Worm (Caenorhabditis elegans): Measurements from ENCODE around the gene pssy-1.
A peak's percentile ranks its signal among the peaks of the same experiment; 100 is the strongest.

Gene pssy-1

DNA sequence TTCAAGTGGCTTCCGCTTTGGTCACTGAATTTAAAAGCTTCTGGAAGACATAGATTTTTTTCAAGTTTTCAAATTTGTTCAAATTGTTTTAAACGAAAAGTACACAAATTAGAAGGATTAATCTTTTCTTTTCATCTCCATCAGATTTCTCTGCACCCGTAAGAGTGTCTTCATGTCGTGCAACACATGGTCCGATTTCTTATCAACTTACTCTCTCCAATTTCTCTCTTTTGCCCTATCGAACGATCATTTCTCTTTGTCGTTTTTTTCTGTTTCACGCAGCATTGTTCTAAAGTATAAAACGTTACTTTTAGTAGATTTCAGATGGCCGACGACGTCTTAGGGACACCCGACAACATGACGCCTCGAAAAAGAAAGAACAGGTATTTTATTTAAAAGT lies at the start of gene pssy-1:
Gene pssy-1, plus strand, starts transcription at position 318 of the 400 bp plus-strand sequence.
- TF ChIP-seq ztf-29 (GFP tag; IDR thresholded peaks at IDR 0.05) (no peak), ztf-23 (GFP tag; IDR thresholded peaks at IDR 0.05) (no peak), med-1 (GFP tag; optimal IDR thresholded peaks at IDR 0.05; ENCODE audit: insufficient read depth) (no peak), tab-1 (GFP tag; IDR thresholded peaks at IDR 0.05) (no peak), klf-2 (GFP tag; conservative IDR thresholded peaks at IDR 0.05) (no peak), ref-1 (GFP tag; conservative IDR thresholded peaks at IDR 0.05) (no peak), flt-1 (GFP tag; IDR thresholded peaks at IDR 0.05) (no peak), T22C8.4 (GFP tag; IDR thresholded peaks at IDR 0.05) (no peak), cog-1 (tag; optimal IDR thresholded peaks at IDR 0.05) (no peak)

DNA sequence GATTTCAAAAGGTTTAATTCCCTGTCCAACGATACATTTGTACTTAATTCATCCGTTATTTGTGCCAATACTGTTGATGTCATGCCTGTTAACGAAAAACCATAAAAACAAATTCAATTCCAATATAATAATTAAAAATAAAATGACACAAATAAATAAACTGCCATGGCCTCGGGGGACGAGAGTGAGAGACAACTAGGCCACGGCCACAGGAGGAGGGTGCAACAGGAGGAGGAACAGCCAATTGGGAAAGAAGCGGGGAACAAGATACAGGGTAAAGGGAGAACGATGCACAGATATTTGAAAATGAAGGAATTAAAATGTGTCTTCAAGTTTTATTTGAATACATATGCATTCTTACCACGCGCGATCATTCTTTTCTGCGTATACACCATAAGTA lies 48.0 kb upstream of the pssy-1 start, which contains the start of gene F21G4.6:
Gene F21G4.6, minus strand, starts transcription at position 87 of the 400 bp plus-strand sequence.
- no peak for TF ChIP-seq cog-1 (tag; optimal IDR thresholded peaks at IDR 0.05)
- TF ChIP-seq ztf-29 (GFP tag; IDR thresholded peaks at IDR 0.05), result no peak
- TF ChIP-seq flt-1 (GFP tag; IDR thresholded peaks at IDR 0.05), result no peak
- no peak for TF ChIP-seq T22C8.4 (GFP tag; IDR thresholded peaks at IDR 0.05)
- TF ChIP-seq tab-1 (GFP tag; IDR thresholded peaks at IDR 0.05), result no peak
- no peak for TF ChIP-seq ref-1 (GFP tag; conservative IDR thresholded peaks at IDR 0.05)
- no peak for TF ChIP-seq ztf-23 (GFP tag; IDR thresholded peaks at IDR 0.05)
- TF ChIP-seq klf-2 (GFP tag; conservative IDR thresholded peaks at IDR 0.05), result no peak
- no peak for TF ChIP-seq med-1 (GFP tag; optimal IDR thresholded peaks at IDR 0.05; ENCODE audit: insufficient read depth)

DNA sequence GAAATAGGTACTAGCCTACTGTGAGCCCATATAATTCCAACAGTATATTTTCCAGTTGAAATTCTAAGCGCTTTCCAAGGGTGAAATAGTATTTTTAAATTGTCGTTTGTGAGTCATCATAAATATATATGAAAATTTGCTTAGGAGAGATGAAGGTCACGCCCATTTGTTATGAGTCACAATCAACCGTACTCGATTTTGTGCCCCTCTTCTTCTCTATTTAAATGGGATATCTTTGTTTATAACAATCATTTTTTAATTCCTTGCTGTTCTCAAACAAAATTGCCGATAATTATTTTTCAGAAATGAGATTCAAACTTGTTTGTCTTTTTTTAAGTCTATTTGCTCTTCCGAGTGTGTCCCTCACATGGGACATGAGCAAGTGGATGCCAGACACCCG lies 46.4 kb upstream of the pssy-1 start, which contains the start of gene folr-1:
Gene folr-1, plus strand, starts transcription at position 301 of the 400 bp plus-strand sequence.
- TF ChIP-seq T22C8.4 (GFP tag; IDR thresholded peaks at IDR 0.05) (no peak), ztf-23 (GFP tag; IDR thresholded peaks at IDR 0.05) (no peak), ztf-29 (GFP tag; IDR thresholded peaks at IDR 0.05) (no peak), med-1 (GFP tag; optimal IDR thresholded peaks at IDR 0.05; ENCODE audit: insufficient read depth) (no peak), klf-2 (GFP tag; conservative IDR thresholded peaks at IDR 0.05) (no peak), cog-1 (tag; optimal IDR thresholded peaks at IDR 0.05) (no peak)

DNA sequence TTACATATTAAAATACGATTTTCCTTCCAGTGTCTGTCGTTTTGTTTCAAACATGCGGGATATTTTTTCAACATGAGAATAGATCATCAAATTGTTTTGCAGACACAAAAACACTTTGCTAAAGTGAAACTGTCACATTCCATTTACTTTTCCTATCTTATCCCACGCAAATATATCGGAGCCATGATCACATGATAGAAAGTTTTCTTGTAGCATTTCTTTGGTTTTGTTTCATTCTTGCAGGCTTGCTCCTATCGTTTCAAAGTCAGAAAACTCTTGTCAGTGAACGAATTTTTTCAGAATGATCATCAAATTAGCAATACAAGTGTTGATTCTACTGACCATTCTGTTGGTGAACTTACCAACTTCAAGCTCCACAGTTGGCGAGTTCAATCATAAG lies 44.1 kb upstream of the pssy-1 start, which contains the start of gene C17G1.2:
Gene C17G1.2, plus strand, starts transcription at position 301 of the 400 bp plus-strand sequence.
- TF ChIP-seq ref-1 (GFP tag; conservative IDR thresholded peaks at IDR 0.05) (no peak), ztf-23 (GFP tag; IDR thresholded peaks at IDR 0.05) (no peak), klf-2 (GFP tag; conservative IDR thresholded peaks at IDR 0.05) (no peak), T22C8.4 (GFP tag; IDR thresholded peaks at IDR 0.05) (no peak), tab-1 (GFP tag; IDR thresholded peaks at IDR 0.05) (no peak), cog-1 (tag; optimal IDR thresholded peaks at IDR 0.05) (no peak), med-1 (GFP tag; optimal IDR thresholded peaks at IDR 0.05; ENCODE audit: insufficient read depth) (no peak), flt-1 (GFP tag; IDR thresholded peaks at IDR 0.05) (no peak)

DNA sequence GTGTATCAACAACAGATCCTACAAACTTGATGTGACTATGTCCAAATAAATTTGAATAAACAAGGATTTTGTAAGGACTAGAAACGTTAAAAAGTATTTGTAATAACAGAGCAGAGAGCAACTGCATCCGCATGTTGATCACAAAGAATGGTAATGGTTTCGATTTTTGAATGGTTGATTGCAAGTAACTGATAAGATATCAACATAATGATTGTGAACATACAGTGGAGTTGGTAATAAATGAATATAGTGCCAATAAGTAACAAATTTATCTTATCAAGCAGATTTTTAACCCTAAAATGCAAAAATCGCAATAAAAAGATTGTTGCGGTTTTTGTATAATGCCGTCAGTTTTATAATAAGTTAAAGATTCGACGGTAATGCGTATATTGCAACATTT lies 40.4 kb upstream of the pssy-1 start, which contains the start of gene ugt-23:
Gene ugt-23, minus strand, starts transcription at position 212 of the 400 bp plus-strand sequence.
- TF ChIP-seq med-1 (GFP tag; optimal IDR thresholded peaks at IDR 0.05; ENCODE audit: insufficient read depth) (no peak), ztf-29 (GFP tag; IDR thresholded peaks at IDR 0.05) (no peak), flt-1 (GFP tag; IDR thresholded peaks at IDR 0.05) (no peak), T22C8.4 (GFP tag; IDR thresholded peaks at IDR 0.05) (no peak), tab-1 (GFP tag; IDR thresholded peaks at IDR 0.05) (no peak)

DNA sequence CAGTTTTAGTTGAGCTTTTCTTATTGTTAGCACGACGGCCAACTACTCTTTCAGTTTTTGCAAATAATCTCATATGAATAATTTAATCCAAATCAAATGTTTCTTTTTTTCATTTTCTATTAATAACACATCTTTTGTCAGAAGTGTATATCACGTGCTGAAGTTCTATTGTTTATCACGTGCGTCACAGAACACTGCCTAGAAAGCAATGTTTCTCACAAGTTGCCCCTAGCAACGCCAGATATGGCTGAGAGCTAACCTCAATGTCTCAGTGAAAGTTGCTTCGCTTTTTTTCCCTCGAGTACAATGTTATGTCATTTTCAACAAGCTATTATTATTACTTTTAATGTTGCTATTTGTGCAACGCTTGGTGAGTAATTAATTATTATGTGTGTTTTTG lies 37.4 kb upstream of the pssy-1 start:
- TF ChIP-seq tab-1 (GFP tag; IDR thresholded peaks at IDR 0.05), result no peak
- no peak for TF ChIP-seq ref-1 (GFP tag; conservative IDR thresholded peaks at IDR 0.05)
- TF ChIP-seq ztf-29 (GFP tag; IDR thresholded peaks at IDR 0.05), result no peak
- TF ChIP-seq ztf-23 (GFP tag; IDR thresholded peaks at IDR 0.05), result no peak
- no peak for TF ChIP-seq med-1 (GFP tag; optimal IDR thresholded peaks at IDR 0.05; ENCODE audit: insufficient read depth)
- no peak for TF ChIP-seq T22C8.4 (GFP tag; IDR thresholded peaks at IDR 0.05)
- no peak for TF ChIP-seq cog-1 (tag; optimal IDR thresholded peaks at IDR 0.05)
- TF ChIP-seq flt-1 (GFP tag; IDR thresholded peaks at IDR 0.05), result no peak
- TF ChIP-seq klf-2 (GFP tag; conservative IDR thresholded peaks at IDR 0.05), result no peak

DNA sequence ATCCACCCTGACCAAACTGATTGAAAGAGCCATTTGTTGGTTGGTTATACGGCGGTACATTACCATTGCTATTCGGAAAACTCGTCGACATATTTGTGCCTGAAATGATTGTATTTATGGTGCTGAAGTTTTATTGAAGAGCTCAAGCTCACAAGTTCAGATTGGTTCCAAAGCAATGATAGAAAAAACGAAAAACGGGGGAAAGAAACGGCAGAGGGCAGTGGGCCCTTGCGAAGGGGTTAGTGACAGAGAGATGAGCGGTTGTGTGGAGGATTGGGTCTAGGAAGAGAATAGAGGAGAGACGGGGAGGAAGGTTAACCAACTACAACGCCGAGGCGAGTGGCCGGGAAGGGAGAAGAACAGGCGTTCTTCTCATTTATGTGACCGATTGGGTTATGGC lies 34.0 kb upstream of the pssy-1 start, which contains the start of gene nra-3:
Gene nra-3, minus strand, starts transcription at position 101 of the 400 bp plus-strand sequence.
- TF ChIP-seq ztf-23 (GFP tag; IDR thresholded peaks at IDR 0.05) (peak; percentile 54; the same call in 1 of the 2 replicates), flt-1 (GFP tag; IDR thresholded peaks at IDR 0.05) (no peak)

DNA sequence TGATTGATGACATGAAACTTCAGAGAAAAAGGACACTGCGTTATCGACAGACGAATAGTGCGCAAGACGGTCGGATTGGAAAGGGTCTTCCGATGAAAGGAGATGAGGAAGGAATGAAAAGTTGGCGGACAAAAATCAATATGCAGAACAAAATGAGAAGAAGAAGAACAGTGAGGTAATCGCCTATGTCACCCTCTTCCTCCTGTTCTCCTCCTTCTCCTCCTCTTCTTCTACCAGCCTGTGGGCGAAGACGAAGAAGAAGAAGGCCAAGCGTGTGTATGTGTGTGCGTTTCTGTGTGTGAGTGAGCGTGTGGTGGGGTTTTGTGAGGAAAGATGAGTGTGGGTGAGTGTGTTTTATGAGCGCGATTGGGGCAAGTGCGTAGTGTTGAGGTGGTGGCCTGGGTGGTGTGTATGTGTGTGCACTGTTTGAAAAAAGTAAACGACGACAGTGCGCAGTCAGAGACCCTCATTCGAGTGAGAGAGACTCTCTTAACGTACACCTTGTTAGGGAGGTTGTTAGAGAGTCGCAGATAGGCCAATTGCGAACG lies 33.1 kb upstream of the pssy-1 start, which contains the start of gene tsp-21:
Gene tsp-21, plus strand, starts transcription at position 146 of the 548 bp plus-strand sequence.
- TF ChIP-seq flt-1 (GFP tag; IDR thresholded peaks at IDR 0.05) (peak; percentile 79), cog-1 (tag; optimal IDR thresholded peaks at IDR 0.05) (peak; percentile 60), ztf-29 (GFP tag; IDR thresholded peaks at IDR 0.05) (no peak), med-1 (GFP tag; optimal IDR thresholded peaks at IDR 0.05; ENCODE audit: insufficient read depth) (peak; percentile 24), ztf-23 (GFP tag; IDR thresholded peaks at IDR 0.05) (peak; percentile 64; the same call in 1 of the 2 replicates)

DNA sequence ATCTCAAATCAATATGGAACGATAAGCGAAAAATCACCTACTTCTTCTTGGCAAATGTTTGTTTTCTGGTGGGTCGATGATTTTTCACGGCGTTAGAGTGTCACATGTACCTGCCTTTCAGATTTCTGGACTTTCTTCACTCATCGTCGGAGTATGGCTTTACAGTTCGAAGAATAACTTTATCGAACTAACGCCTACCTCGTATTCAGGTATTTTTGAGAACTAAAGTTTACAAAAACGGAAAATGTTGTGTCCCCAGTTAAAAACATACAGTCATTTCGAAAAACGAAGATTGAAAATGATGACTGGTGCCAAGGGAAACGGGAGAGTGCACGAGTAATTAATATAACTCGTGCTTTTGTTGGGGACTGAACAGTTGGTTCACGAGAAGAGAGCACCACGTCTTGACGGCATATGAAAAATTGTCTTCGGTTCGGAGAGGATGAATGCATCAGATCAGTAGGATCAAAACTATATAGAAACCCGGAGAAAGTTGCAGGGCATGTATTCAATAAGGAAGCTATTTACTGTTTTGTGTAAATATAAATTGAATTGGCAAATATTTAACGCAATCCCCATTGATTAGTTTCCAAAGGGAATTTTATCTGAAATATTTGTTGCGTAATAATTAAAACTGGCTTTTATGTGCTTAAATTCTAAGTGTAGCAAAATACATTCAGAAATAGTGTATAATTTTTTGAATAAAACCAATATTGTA lies 31.9 kb upstream of the pssy-1 start:
- TF ChIP-seq tab-1 (GFP tag; IDR thresholded peaks at IDR 0.05), result no peak
- no peak for TF ChIP-seq cog-1 (tag; optimal IDR thresholded peaks at IDR 0.05)
- TF ChIP-seq T22C8.4 (GFP tag; IDR thresholded peaks at IDR 0.05), result no peak
- no peak for TF ChIP-seq ztf-29 (GFP tag; IDR thresholded peaks at IDR 0.05)
- TF ChIP-seq flt-1 (GFP tag; IDR thresholded peaks at IDR 0.05), result no peak
- TF ChIP-seq med-1 (GFP tag; optimal IDR thresholded peaks at IDR 0.05; ENCODE audit: insufficient read depth), result no peak
- no peak for TF ChIP-seq ztf-23 (GFP tag; IDR thresholded peaks at IDR 0.05)
- no peak for TF ChIP-seq ref-1 (GFP tag; conservative IDR thresholded peaks at IDR 0.05)
- TF ChIP-seq klf-2 (GFP tag; conservative IDR thresholded peaks at IDR 0.05), result no peak

DNA sequence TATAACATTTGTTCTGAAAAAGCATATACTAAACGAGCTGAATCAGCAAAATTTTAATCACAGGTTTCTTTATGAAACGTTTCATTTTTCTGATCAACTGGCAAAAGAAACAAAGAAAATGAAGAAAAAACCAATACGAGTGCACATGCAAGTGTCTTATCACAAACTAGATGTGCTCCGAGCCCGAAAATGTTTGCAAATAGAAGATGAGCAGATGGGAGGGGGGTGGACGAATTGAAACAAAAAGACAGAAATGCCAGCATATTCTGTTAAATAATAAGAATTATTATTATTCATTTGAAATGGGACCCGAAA lies 31.4 kb upstream of the pssy-1 start:
- TF ChIP-seq klf-2 (GFP tag; conservative IDR thresholded peaks at IDR 0.05), result no peak

Data from whole organism, midembryonic.